Worm (Caenorhabditis elegans): ENCODE results near the gene chil-7.

The chil-7 gene

ce11 chrII:9861394-9861793, 9.6 kb downstream of the chil-7 start, which contains the start of gene chil-3:
TSS of gene chil-3 (minus strand) at chrII:9861494.
- TF ChIP-seq unc-62 (GFP tag; optimal IDR thresholded peaks at IDR 0.05) (no peak), zip-8 (tag; optimal IDR thresholded peaks at IDR 0.05) (no peak), cnd-1 (tag; optimal IDR thresholded peaks at IDR 0.05) (no peak), pha-4 (tag; optimal IDR thresholded peaks at IDR 0.05) (no peak), sptf-1 (tag; optimal IDR thresholded peaks at IDR 0.05) (no peak), sem-2 (GFP tag; optimal IDR thresholded peaks at IDR 0.05) (no peak), ceh-39 (tag; optimal IDR thresholded peaks at IDR 0.05) (no peak), bed-3 (GFP tag; optimal IDR thresholded peaks at IDR 0.05) (no peak), drap-1 (GFP tag; optimal IDR thresholded peaks at IDR 0.05) (no peak), M03D4.4 (tag; optimal IDR thresholded peaks at IDR 0.05) (no peak), unc-120 (tag; optimal IDR thresholded peaks at IDR 0.05; ENCODE audit: poor library complexity, severe bottlenecking) (no peak), mls-2 (tag; optimal IDR thresholded peaks at IDR 0.05) (no peak), nhr-12 (tag; optimal IDR thresholded peaks at IDR 0.05) (no peak), elt-3 (tag; optimal IDR thresholded peaks at IDR 0.05) (no peak)

DNA sequence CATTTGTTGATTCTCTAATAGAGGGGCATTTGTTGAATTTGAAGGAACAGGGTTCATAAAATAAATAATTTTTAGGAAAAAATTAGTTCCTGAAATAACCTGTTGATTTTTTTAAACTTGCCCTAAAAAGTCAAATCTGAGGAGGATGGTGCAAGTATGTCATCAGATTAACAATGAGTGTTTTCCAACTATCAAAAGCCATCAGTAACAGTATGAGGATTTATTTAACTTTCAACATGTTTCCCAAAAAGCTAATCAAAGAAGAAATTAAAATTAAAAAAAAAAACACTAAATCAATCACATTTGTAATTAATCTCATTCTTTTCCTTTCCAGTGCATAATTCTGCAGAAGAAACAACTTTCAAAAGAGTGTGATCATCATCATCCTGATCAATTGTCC, 11.4 kb downstream of the chil-7 start, which contains the start of gene chil-5:
Gene chil-5 (minus strand): TSS at position 101 of the 400 bp plus-strand sequence.
- no peak for TF ChIP-seq drap-1 (GFP tag; optimal IDR thresholded peaks at IDR 0.05)
- no peak for TF ChIP-seq elt-1 (tag; optimal IDR thresholded peaks at IDR 0.05; ENCODE audit: borderline replicate concordance, insufficient read depth)
- TF ChIP-seq M03D4.4 (tag; optimal IDR thresholded peaks at IDR 0.05): no peak
- no peak for TF ChIP-seq pha-4 (tag; optimal IDR thresholded peaks at IDR 0.05)
- TF ChIP-seq snpc-4 (tag; optimal IDR thresholded peaks at IDR 0.05): no peak

- TF ChIP-seq mep-1 (tag; optimal IDR thresholded peaks at IDR 0.05): no peak
- no peak for TF ChIP-seq pha-4 (tag; optimal IDR thresholded peaks at IDR 0.05)
- TF ChIP-seq cnd-1 (tag; optimal IDR thresholded peaks at IDR 0.05): no peak
- no peak for TF ChIP-seq flh-1 (GFP tag; optimal IDR thresholded peaks at IDR 0.05)
- TF ChIP-seq lsy-2 (tag; optimal IDR thresholded peaks at IDR 0.05): no peak
- no peak for TF ChIP-seq unc-62 (GFP tag; optimal IDR thresholded peaks at IDR 0.05)
- TF ChIP-seq tbx-8 (GFP tag; optimal IDR thresholded peaks at IDR 0.05): no peak
Measured at ce11 chrII:9857791-9858190, 13.2 kb downstream of the chil-7 start, which contains the start of gene chil-6. TSS of gene chil-6 (minus strand) at chrII:9857891.

- TF ChIP-seq sptf-1 (tag; optimal IDR thresholded peaks at IDR 0.05): no peak
Measured at ce11 chrII:9855620-9856019, 15.4 kb downstream of the chil-7 start, which contains the start of gene chil-4. TSS of gene chil-4 (minus strand) at chrII:9855720.

DNA sequence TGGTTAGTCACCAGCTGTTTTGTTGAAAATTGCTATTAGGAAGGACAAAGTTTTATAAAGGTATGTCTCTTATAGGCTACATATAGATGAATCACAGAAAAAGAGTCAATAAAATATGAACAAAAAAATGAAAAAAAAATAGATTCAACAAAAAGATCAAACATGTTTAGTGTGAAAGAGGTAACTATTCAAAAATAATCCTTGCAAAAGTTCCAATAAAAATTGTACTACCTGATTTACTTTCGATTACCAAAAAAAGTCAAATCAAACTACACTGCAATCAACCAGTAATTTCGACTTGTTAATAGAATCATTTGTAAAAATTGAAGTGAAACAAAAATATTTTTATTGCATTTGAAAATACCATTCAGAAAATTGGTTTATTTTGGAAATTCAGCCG, 20.0 kb downstream of the chil-7 start, which contains the start of gene ZK938.10:
Gene ZK938.10 (minus strand): TSS at position 101 of the 400 bp plus-strand sequence.
- TF ChIP-seq lsy-2 (tag; optimal IDR thresholded peaks at IDR 0.05) (no peak), hlh-1 (tag; optimal IDR thresholded peaks at IDR 0.05) (no peak), sem-2 (GFP tag; optimal IDR thresholded peaks at IDR 0.05) (no peak), ces-1 (GFP tag; optimal IDR thresholded peaks at IDR 0.05) (no peak), mep-1 (tag; optimal IDR thresholded peaks at IDR 0.05) (no peak), ztf-11 (tag; optimal IDR thresholded peaks at IDR 0.05) (no peak), bed-3 (GFP tag; optimal IDR thresholded peaks at IDR 0.05) (no peak), nhr-12 (tag; optimal IDR thresholded peaks at IDR 0.05) (no peak), unc-62 (GFP tag; optimal IDR thresholded peaks at IDR 0.05) (no peak), nhr-237 (tag; optimal IDR thresholded peaks at IDR 0.05) (no peak), nhr-28 (tag; optimal IDR thresholded peaks at IDR 0.05) (no peak), snpc-4 (tag; optimal IDR thresholded peaks at IDR 0.05) (no peak), mab-5 (tag; optimal IDR thresholded peaks at IDR 0.05) (no peak), unc-39 (tag; optimal IDR thresholded peaks at IDR 0.05) (no peak), pha-4 (tag; optimal IDR thresholded peaks at IDR 0.05) (no peak), sptf-1 (tag; optimal IDR thresholded peaks at IDR 0.05) (no peak), ceh-43 (GFP tag; optimal IDR thresholded peaks at IDR 0.05) (no peak), ceh-83 (GFP tag; optimal IDR thresholded peaks at IDR 0.05) (no peak), M03D4.4 (tag; optimal IDR thresholded peaks at IDR 0.05) (no peak)

ce11 chrII:9849497-9849896, 21.5 kb downstream of the chil-7 start, which contains the start of gene old-2:
TSS of gene old-2 (minus strand) at chrII:9849597.
- TF ChIP-seq flh-1 (GFP tag; optimal IDR thresholded peaks at IDR 0.05) (no peak), pha-4 (tag; optimal IDR thresholded peaks at IDR 0.05) (no peak), nhr-28 (tag; optimal IDR thresholded peaks at IDR 0.05) (no peak), lsy-2 (tag; optimal IDR thresholded peaks at IDR 0.05) (no peak), mls-2 (tag; optimal IDR thresholded peaks at IDR 0.05) (no peak), nhr-76 (tag; optimal IDR thresholded peaks at IDR 0.05) (no peak), bed-3 (GFP tag; optimal IDR thresholded peaks at IDR 0.05) (no peak), unc-39 (tag; optimal IDR thresholded peaks at IDR 0.05) (no peak)
